Fruit fly (Drosophila melanogaster): ENCODE measurements around the gene Synd.

The Synd gene

dm6 chr3R:20832689-20833524, at the start of gene Synd:
Synd (plus strand) TSS chr3R:20832799.
- TF ChIP-seq CG15336 (GFP tag; IDR thresholded peaks at IDR 0.05) (0 out of 2 replicates have a peak, but pooled peaks have one; percentile 34), CG6276 (GFP tag; optimal IDR thresholded peaks at IDR 0.05) (peak; percentile 40), ss (GFP tag; optimal IDR thresholded peaks at IDR 0.05) (peak; percentile 59 to 65), CG8319 (GFP tag; optimal IDR thresholded peaks at IDR 0.05) (no peak), vri (GFP tag; optimal IDR thresholded peaks at IDR 0.05) (peak; percentile 63), cyc (GFP tag; optimal IDR thresholded peaks at IDR 0.05) (peak; percentile 11), topi (GFP tag; optimal IDR thresholded peaks at IDR 0.05) (peak; percentile 28), salr (GFP tag; optimal IDR thresholded peaks at IDR 0.05) (peak in 1 of 2 experiments; percentile 24), dac (GFP tag; optimal IDR thresholded peaks at IDR 0.05) (no peak), CG6163 (GFP tag; IDR thresholded peaks at IDR 0.05) (peak; percentile 13; the same call in 2 of the 3 replicates), fd85E (GFP tag; optimal IDR thresholded peaks at IDR 0.05) (no peak), CG4318 (GFP tag; optimal IDR thresholded peaks at IDR 0.05) (no peak), achi (GFP tag; optimal IDR thresholded peaks at IDR 0.05) (no peak), Lpt (GFP tag; optimal IDR thresholded peaks at IDR 0.05) (peak; percentile 51), CG11294 (GFP tag; IDR thresholded peaks at IDR 0.05) (peak; percentile 32; the same call in 1 of the 2 replicates), dsx (GFP tag; optimal IDR thresholded peaks at IDR 0.05; ENCODE audit: poor library complexity, severe bottlenecking) (no peak), net (GFP tag; optimal IDR thresholded peaks at IDR 0.05) (no peak), CG11762 (GFP tag; optimal IDR thresholded peaks at IDR 0.05; ENCODE audit: insufficient read depth) (peak; percentile 38), Met (GFP tag; optimal IDR thresholded peaks at IDR 0.05) (peak; percentile 24), acj6 (GFP tag; optimal IDR thresholded peaks at IDR 0.05) (peak; percentile 19), CG6808 (GFP tag; optimal IDR thresholded peaks at IDR 0.05) (peak; percentile 24), CG9139 (GFP tag; optimal IDR thresholded peaks at IDR 0.05) (peak; percentile 39), Sox15 (GFP tag; optimal IDR thresholded peaks at IDR 0.05) (no peak), Hr39 (GFP tag; optimal IDR thresholded peaks at IDR 0.05) (peak; percentile 41), CG34406 (GFP tag; optimal IDR thresholded peaks at IDR 0.05) (no peak), CG10669 (GFP tag; optimal IDR thresholded peaks at IDR 0.05) (peak; percentile 3), lz (GFP tag; optimal IDR thresholded peaks at IDR 0.05) (peak; percentile 41), Hr4 (GFP tag; optimal IDR thresholded peaks at IDR 0.05) (peak; percentile 32), CG16779 (tag; optimal IDR thresholded peaks at IDR 0.05) (peak; percentile 9), Hr38 (GFP tag; optimal IDR thresholded peaks at IDR 0.05) (no peak), fkh (GFP tag; optimal IDR thresholded peaks at IDR 0.05) (peak; percentile 79), CG32006 (GFP tag; optimal IDR thresholded peaks at IDR 0.05) (peak; percentile 45), Ets96B (tag; optimal IDR thresholded peaks at IDR 0.05) (no peak), Eip78C (GFP tag) (peak; percentile 37), Ets21C (GFP tag; optimal IDR thresholded peaks at IDR 0.05) (no peak), spab (GFP tag; optimal IDR thresholded peaks at IDR 0.05) (no peak), fd59A (GFP tag; optimal IDR thresholded peaks at IDR 0.05) (no peak), CG7368 (GFP tag; optimal IDR thresholded peaks at IDR 0.05) (peak; percentile 39), eg (GFP tag; IDR thresholded peaks at IDR 0.05) (peak; percentile 47; the same call in 2 of the 3 replicates), Sox102F (GFP tag; optimal IDR thresholded peaks at IDR 0.05) (no peak), CG6792 (GFP tag; optimal IDR thresholded peaks at IDR 0.05) (peak; percentile 43), Eip75B (GFP tag; optimal IDR thresholded peaks at IDR 0.05) (peak; percentile 47), CG3032 (tag; optimal IDR thresholded peaks at IDR 0.05) (no peak), Gug (GFP tag; IDR thresholded peaks at IDR 0.05) (no peak), CG6854 (GFP tag; optimal IDR thresholded peaks at IDR 0.05) (peak; percentile 24), CG31627 (GFP tag; optimal IDR thresholded peaks at IDR 0.05) (peak; percentile 28), CG8119 (GFP tag; IDR thresholded peaks at IDR 0.05) (peak; percentile 53; the same call in 1 of the 3 replicates), esn (GFP tag; optimal IDR thresholded peaks at IDR 0.05) (peak; percentile 42), Sox14 (GFP tag; optimal IDR thresholded peaks at IDR 0.05) (peak; percentile 27), CG8632 (GFP tag; optimal IDR thresholded peaks at IDR 0.05) (no peak)
